Fruit fly (Drosophila melanogaster) whole organism, embryonic: Measurements from ENCODE around the gene CSN6.

Experiments used
- CG13894 ChIP-seq: fragments of 200-800 bp; sonication (Bioruptor generic); optimal IDR thresholded peaks from 3 replicates; lab custom pipeline; 2018; ENCODE audit warnings: missing biosample characterization, mild to moderate bottlenecking, missing genetic modification characterization, moderate library complexity
- CG16779 ChIP-seq: fragments of 200-800 bp; sonication (Bioruptor generic); IDR thresholded peaks from 2 replicates; pipeline ENCODE4 v1.3.6; 2022; ENCODE audit warnings: missing biosample characterization, missing genetic modification characterization
- CG18599 ChIP-seq: fragments of 200-800 bp; sonication (Bioruptor generic); optimal IDR thresholded peaks from 3 replicates; lab custom pipeline; 2017; ENCODE audit warnings: missing biosample characterization, missing genetic modification characterization, mild to moderate bottlenecking, moderate library complexity, missing genetic modification reagents
- CG4617 ChIP-seq: fragments of 200-800 bp; sonication (Bioruptor generic); optimal IDR thresholded peaks from 3 replicates; lab custom pipeline; 2016; ENCODE audit warnings: missing biosample characterization, missing genetic modification characterization, borderline replicate concordance
- CG5180 ChIP-seq: fragments of 200-800 bp; sonication (Bioruptor generic); optimal IDR thresholded peaks from 3 replicates; lab custom pipeline; 2017; ENCODE audit warnings: missing biosample characterization, missing genetic modification characterization, mild to moderate bottlenecking, moderate library complexity, missing genetic modification reagents
- CG6689 ChIP-seq: fragments of 200-800 bp; sonication (Bioruptor generic); IDR thresholded peaks from 2 replicates; pipeline ENCODE4 v1.3.6; 2022; ENCODE audit warnings: missing biosample characterization, missing genetic modification characterization
- Gsc ChIP-seq: fragments of 200-800 bp; sonication (Bioruptor generic); IDR thresholded peaks from 2 replicates; pipeline ENCODE4 v1.3.6; 2022; ENCODE audit warnings: missing biosample characterization, missing genetic modification characterization
- Hmx ChIP-seq: fragments of 200-800 bp; sonication (Bioruptor generic); optimal IDR thresholded peaks from 2 replicates; lab custom pipeline; 2016; ENCODE audit warnings: missing biosample characterization, missing genetic modification characterization
- fd96Cb ChIP-seq: fragments of 200-800 bp; sonication (Bioruptor generic); optimal IDR thresholded peaks from 2 replicates; lab custom pipeline; 2018; ENCODE audit warnings: missing biosample characterization, mild to moderate bottlenecking, missing genetic modification characterization, moderate library complexity
- fru ChIP-seq: fragments of >200 bp; optimal IDR thresholded peaks from 2 replicates; lab custom pipeline; 2017
- h ChIP-seq: fragments of >200 bp; optimal IDR thresholded peaks from 2 replicates; lab custom pipeline; 2017
- lov ChIP-seq, 2 experiments: fragments of 200-800 bp in 1 of 2; fragments of >200 bp in 1 of 2; sonication (Bioruptor generic) in 1 of 2; IDR thresholded peaks in 1 of 2; optimal IDR thresholded peaks in 1 of 2; 2 replicates in 1 of 2; 3 replicates in 1 of 2; pipeline versions ENCODE4 v1.3.6 to Lab custom; 2017 to 2022; ENCODE audit warnings: missing biosample characterization in 1 of 2, missing genetic modification characterization in 1 of 2
- salm ChIP-seq: fragments of 200-800 bp; sonication (Bioruptor generic); optimal IDR thresholded peaks from 2 replicates; lab custom pipeline; 2018; ENCODE audit warnings: missing biosample characterization, mild to moderate bottlenecking, missing genetic modification characterization

DNA sequence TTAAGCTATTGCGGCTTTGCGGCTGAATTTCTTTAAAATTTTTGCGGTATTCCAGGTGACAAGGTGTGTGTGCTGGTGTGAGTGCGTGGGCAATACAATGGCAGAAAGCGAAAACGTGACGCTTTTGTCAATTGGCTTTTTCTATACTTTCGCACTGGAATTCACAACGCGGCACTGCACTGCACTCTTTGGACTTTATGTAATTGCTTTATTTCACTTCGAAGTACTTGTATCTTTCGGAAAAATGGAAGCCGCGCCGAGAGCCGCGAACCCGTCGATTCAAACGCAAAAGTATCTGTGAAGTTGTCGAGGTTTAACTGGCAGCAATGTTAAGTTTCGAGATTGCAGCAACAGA lies 45.7 kb downstream of the CSN6 start:
- TF ChIP-seq h (lab: Kevin White, UChicago) (no peak), fd96Cb (tag; lab: Kevin White, UChicago) (no peak), fru (lab: Kevin White, UChicago) (no peak), CG6689 (GFP tag; lab: Robert Waterston, UW) (no peak), CG5180 (GFP tag; lab: Kevin White, UChicago) (no peak), CG18599 (GFP tag; lab: Kevin White, UChicago) (no peak), Hmx (no peak), CG16779 (GFP tag; lab: Robert Waterston, UW) (no peak), CG13894 (no peak), Gsc (no peak), lov (optimal IDR thresholded peaks at IDR 0.05; lab: Kevin White, UChicago) (no peak), lov (GFP tag; IDR thresholded peaks at IDR 0.05; lab: Robert Waterston, UW) (no peak), salm (tag; lab: Kevin White, UChicago) (no peak), CG4617 (no peak)
